Fruit fly (Drosophila melanogaster) whole organism, prepupa: Measurements from ENCODE around the gene CG14610.

Source experiments
- CG11902 ChIP-seq: fragments of 200-800 bp; sonication (Bioruptor generic); optimal IDR thresholded peaks from 3 replicates; lab custom pipeline; 2016; ENCODE audit warnings: missing biosample characterization, missing genetic modification characterization
- CG16779 ChIP-seq: fragments of 200-800 bp; sonication (Bioruptor generic); optimal IDR thresholded peaks from 3 replicates; lab custom pipeline; 2017; ENCODE audit warnings: missing biosample characterization, mild to moderate bottlenecking, missing genetic modification characterization
- CG3032 ChIP-seq: fragments of 200-800 bp; optimal IDR thresholded peaks from 2 replicates; lab custom pipeline; 2019; ENCODE audit warnings: missing biosample characterization, mild to moderate bottlenecking, missing genetic modification characterization, moderate library complexity
- CG6163 ChIP-seq: fragments of 200-800 bp; sonication (Bioruptor generic); IDR thresholded peaks from 3 replicates; pipeline ENCODE4 v1.3.6; 2022; ENCODE audit warnings: missing biosample characterization, missing genetic modification characterization
- Gug ChIP-seq: fragments of 200-800 bp; sonication (Bioruptor generic); IDR thresholded peaks from 2 replicates; pipeline ENCODE4 v1.3.6; 2022; ENCODE audit warnings: missing biosample characterization, missing genetic modification characterization
- OdsH ChIP-seq: fragments of 200-800 bp; sonication (Bioruptor generic); optimal IDR thresholded peaks from 3 replicates; lab custom pipeline; 2016; ENCODE audit warnings: missing biosample characterization, missing genetic modification characterization
- Sox15 ChIP-seq: fragments of 200-800 bp; sonication (Bioruptor generic); optimal IDR thresholded peaks from 3 replicates; lab custom pipeline; 2016; ENCODE audit warnings: missing biosample characterization, missing genetic modification characterization
- spab ChIP-seq: fragments of 200-800 bp; sonication (Bioruptor generic); optimal IDR thresholded peaks from 2 replicates; lab custom pipeline; 2017; ENCODE audit warnings: missing biosample characterization, mild to moderate bottlenecking, missing genetic modification characterization, missing genetic modification reagents

- TF ChIP-seq Sox15 (no peak), Gug (no peak), OdsH (GFP tag; lab: Kevin White, UChicago) (no peak), CG11902 (GFP tag; lab: Kevin White, UChicago) (no peak), CG16779 (no peak), CG6163 (GFP tag; lab: Robert Waterston, UW) (no peak), CG3032 (tag; lab: Kevin White, UChicago) (peak; percentile 3), spab (no peak)
Observed at dm6 chr3R:7186242-7187092, 42.4 kb upstream of the CG14610 start, which contains the start of the genes CG10055 and lap.
